Worm (Caenorhabditis elegans): ENCODE data around the gene cpb-1.
"Not testable (repeated sequence)": the region's sequence is repeated elsewhere in the genome, so short reads cannot be mapped to it uniquely, and the experiment has no call there.

DNA sequence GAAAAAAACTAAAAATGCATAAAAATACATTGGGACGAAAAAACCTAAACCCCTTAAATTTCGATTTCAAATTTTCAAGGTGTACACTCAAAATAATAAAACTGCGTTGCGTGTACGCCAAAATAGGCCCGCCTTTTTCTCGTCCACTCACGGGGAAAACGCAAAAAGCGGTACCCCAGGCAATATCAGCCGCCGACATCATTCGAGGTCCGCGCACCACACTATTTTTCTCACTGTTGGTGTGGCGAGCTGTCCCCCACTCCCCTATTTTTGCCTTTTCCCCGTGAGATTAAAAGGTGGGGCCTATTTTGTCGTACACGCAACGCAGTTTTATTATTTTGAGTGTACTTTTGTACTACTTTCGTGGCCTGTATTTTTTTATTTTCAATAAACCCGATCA is 30.5 kb upstream of the cpb-1 start:
- not testable (repeated sequence) for TF ChIP-seq ztf-4 (tag; optimal IDR thresholded peaks at IDR 0.05); mdl-1 (tag; optimal IDR thresholded peaks at IDR 0.05); unc-98 (GFP tag; IDR thresholded peaks at IDR 0.05)
